Fruit fly (Drosophila melanogaster) whole organism, adult: Measurements from ENCODE around the gene CG6271.

Experiments
- CG11617 ChIP-seq: fragments of 200-800 bp; sonication (Bioruptor generic); optimal IDR thresholded peaks from 2 replicates; lab custom pipeline; 2017; ENCODE audit warnings: mild to moderate bottlenecking, missing biosample characterization, missing genetic modification reagents, missing genetic modification characterization
- CG12768 ChIP-seq: fragments of 200-800 bp; sonication (Bioruptor generic); optimal IDR thresholded peaks from 2 replicates; lab custom pipeline; 2017; ENCODE audit warnings: missing biosample characterization, missing genetic modification characterization, mild to moderate bottlenecking, moderate library complexity, missing genetic modification reagents
- CG14711 ChIP-seq: fragments of 200-800 bp; sonication (Bioruptor generic); optimal IDR thresholded peaks from 2 replicates; lab custom pipeline; 2018; ENCODE audit warnings: missing biosample characterization, mild to moderate bottlenecking, missing genetic modification characterization, moderate library complexity
- CG33017 ChIP-seq: fragments of 200-800 bp; sonication (Bioruptor generic); optimal IDR thresholded peaks from 2 replicates; lab custom pipeline; 2018; ENCODE audit warnings: missing biosample characterization, mild to moderate bottlenecking, missing genetic modification characterization, moderate library complexity
- CG7045 ChIP-seq: fragments of 200-800 bp; sonication (Bioruptor generic); optimal IDR thresholded peaks from 2 replicates; lab custom pipeline; 2017; ENCODE audit warnings: missing biosample characterization, mild to moderate bottlenecking, missing genetic modification characterization
- Mnt ChIP-seq: fragments of 200-800 bp; sonication (Bioruptor generic); optimal IDR thresholded peaks from 2 replicates; lab custom pipeline; 2016; ENCODE audit warnings: missing biosample characterization, mild to moderate bottlenecking, missing genetic modification characterization
- bab1 ChIP-seq: fragments of 200-800 bp; sonication (Bioruptor generic); optimal IDR thresholded peaks from 3 replicates; lab custom pipeline; 2019; ENCODE audit warnings: missing biosample characterization, mild to moderate bottlenecking, missing genetic modification characterization, moderate library complexity
- cnc ChIP-seq, 2 experiments: fragments of >200 bp; optimal IDR thresholded peaks; 2 replicates each; lab custom pipeline; 2017
- kay ChIP-seq: fragments of 200-800 bp; sonication (Bioruptor generic); peaks from one replicate; lab custom pipeline; 2016; ENCODE audit warnings: missing biosample characterization, missing genetic modification characterization, borderline replicate concordance
- ovo ChIP-seq: fragments of 200-800 bp; sonication (Bioruptor generic); optimal IDR thresholded peaks from 2 replicates; lab custom pipeline; 2016; ENCODE audit warnings: missing biosample characterization, missing genetic modification characterization

DNA sequence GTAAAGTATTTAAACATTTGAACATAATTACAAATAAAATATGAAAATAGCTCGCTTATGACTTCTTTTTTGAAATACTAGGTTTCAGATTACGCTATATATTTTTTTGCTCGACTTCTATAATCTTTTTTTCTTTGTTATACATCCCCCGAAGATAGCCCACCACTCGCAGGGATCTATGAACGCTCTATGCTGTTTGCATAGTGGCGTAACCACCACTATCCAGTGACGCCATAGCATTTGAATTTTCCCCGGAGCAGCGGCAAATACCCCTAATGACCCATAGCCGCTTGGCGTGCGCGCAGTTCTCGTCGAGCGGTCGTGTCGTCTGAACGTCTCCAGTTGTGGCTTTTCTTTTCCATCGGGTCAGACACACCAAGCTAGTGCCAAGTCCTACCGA is 47.7 kb downstream of the CG6271 start, which contains the start of the genes CG14253 and CG46313:
- no peak for TF ChIP-seq CG11617 (GFP tag; lab: Kevin White, UChicago)
- TF ChIP-seq Mnt (GFP tag; lab: Kevin White, UChicago), result no peak
- no peak for TF ChIP-seq cnc (optimal IDR thresholded peaks at IDR 0.05; lab: Kevin White, UChicago)
- no peak for TF ChIP-seq CG14711
- no peak for TF ChIP-seq CG33017 (tag; lab: Kevin White, UChicago)
- no peak for TF ChIP-seq CG12768 (GFP tag; lab: Kevin White, UChicago)
- TF ChIP-seq kay (GFP tag; lab: Kevin White, UChicago), result no peak
- no peak for TF ChIP-seq CG7045 (GFP tag; lab: Kevin White, UChicago)
- no peak for TF ChIP-seq bab1 (GFP tag; lab: Kevin White, UChicago)
- TF ChIP-seq ovo, result no peak
